Fruit fly (Drosophila melanogaster): ENCODE data around the gene CG7720.

DNA sequence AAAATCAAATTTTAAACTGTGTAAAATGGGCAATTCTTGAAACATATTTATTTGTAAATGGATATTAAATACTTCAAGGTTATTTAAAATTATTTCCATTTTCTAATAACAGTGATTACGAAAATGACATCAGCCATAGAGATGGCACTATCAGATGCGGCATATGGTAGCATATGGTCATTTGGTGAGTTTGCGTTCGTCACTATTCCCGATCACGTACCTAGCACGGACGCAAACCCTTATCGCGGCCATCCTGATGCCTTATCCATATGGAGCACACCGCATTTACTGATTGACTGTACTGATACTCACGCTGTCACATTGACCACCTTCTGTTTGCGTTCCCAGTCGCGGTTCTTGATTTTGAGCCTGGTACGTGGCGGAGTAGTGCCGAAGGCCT lies 56.9 kb downstream of the CG7720 start:
- TF ChIP-seq fru (GFP tag; optimal IDR thresholded peaks at IDR 0.05) (no peak), CG9705 (GFP tag; optimal IDR thresholded peaks at IDR 0.05) (no peak), sv (GFP tag; optimal IDR thresholded peaks at IDR 0.05) (no peak), woc (GFP tag; optimal IDR thresholded peaks at IDR 0.05) (no peak), CrebA (GFP tag; optimal IDR thresholded peaks at IDR 0.05; ENCODE audit: borderline replicate concordance) (no peak), rgr (GFP tag; optimal IDR thresholded peaks at IDR 0.05) (no peak), Dfd (GFP tag; optimal IDR thresholded peaks at IDR 0.05) (no peak), h (GFP tag; optimal IDR thresholded peaks at IDR 0.05) (no peak), Jra (GFP tag; optimal IDR thresholded peaks at IDR 0.05) (no peak), Hnf4 (GFP tag; optimal IDR thresholded peaks at IDR 0.05) (no peak), Abd-B (GFP tag; optimal IDR thresholded peaks at IDR 0.05) (no peak), usp (GFP tag; optimal IDR thresholded peaks at IDR 0.05) (no peak), Rel (GFP tag; optimal IDR thresholded peaks at IDR 0.05) (no peak), Rel (tag; optimal IDR thresholded peaks at IDR 0.05) (no peak), Hr78 (GFP tag; optimal IDR thresholded peaks at IDR 0.05) (no peak)
